Fruit fly (Drosophila melanogaster) S2 (cell line): Measurements from ENCODE around the gene CG4829.

Experiments used
- CG8478 ChIP-seq: fragments of >200 bp; optimal IDR thresholded peaks from 2 replicates; lab custom pipeline; 2018
- CTCF ChIP-seq, 2 experiments: fragments of >200 bp; optimal IDR thresholded peaks; 2 replicates each; lab custom pipeline; 2018

DNA sequence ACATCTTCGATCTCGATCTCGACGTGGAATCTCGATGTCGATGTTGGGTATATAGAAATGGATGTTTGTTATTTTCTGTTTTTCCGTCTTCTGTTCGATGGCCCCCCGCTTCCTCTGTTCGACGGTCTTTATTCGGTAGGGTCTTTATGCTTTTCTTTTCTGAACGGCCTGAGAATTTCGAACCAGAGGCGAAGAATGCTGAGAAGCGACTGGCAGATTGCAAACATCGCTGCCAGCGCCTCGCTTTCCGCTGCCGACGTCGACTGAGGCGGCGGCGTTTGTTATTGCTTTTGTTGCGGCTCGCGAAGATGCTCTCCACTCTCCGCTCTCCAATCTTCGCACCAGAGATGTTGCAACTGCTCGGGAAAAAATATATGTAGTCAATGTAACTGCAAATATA is 23.8 kb downstream of the CG4829 start, which contains the start of the genes CG13004 and CG46306:
- TF ChIP-seq CG8478 (lab: Kevin White, UChicago), result no peak
- no peak for TF ChIP-seq CTCF (optimal IDR thresholded peaks at IDR 0.05; lab: Kevin White, UChicago)
